Fruit fly (Drosophila melanogaster): ENCODE data around the gene Aduk.

The Aduk gene

dm6 chr3R:9347702-9348378 lies 13.3 kb upstream of the Aduk start:
- TF ChIP-seq pdm3 (GFP tag; optimal IDR thresholded peaks at IDR 0.05) (peak; percentile 93), Met (GFP tag; optimal IDR thresholded peaks at IDR 0.05) (peak; percentile 88), fd59A (GFP tag; optimal IDR thresholded peaks at IDR 0.05) (peak; percentile 89), CG3032 (tag; optimal IDR thresholded peaks at IDR 0.05) (peak; percentile 89), Sox14 (GFP tag; optimal IDR thresholded peaks at IDR 0.05) (peak; percentile 90), CG1621 (tag; optimal IDR thresholded peaks at IDR 0.05) (peak; percentile 89), esn (GFP tag; optimal IDR thresholded peaks at IDR 0.05) (peak; percentile 89), OdsH (GFP tag; optimal IDR thresholded peaks at IDR 0.05) (peak; percentile 91), Eip75B (GFP tag; optimal IDR thresholded peaks at IDR 0.05) (peak; percentile 90), CG11762 (GFP tag; optimal IDR thresholded peaks at IDR 0.05; ENCODE audit: insufficient read depth) (peak; percentile 89), Hr4 (GFP tag; optimal IDR thresholded peaks at IDR 0.05) (peak; percentile 92), Hr39 (GFP tag; optimal IDR thresholded peaks at IDR 0.05) (peak; percentile 79), vri (GFP tag; optimal IDR thresholded peaks at IDR 0.05) (peak; percentile 44), CG8632 (GFP tag; optimal IDR thresholded peaks at IDR 0.05) (peak; percentile 88), fd85E (GFP tag; optimal IDR thresholded peaks at IDR 0.05) (peak; percentile 75), CG4318 (GFP tag; optimal IDR thresholded peaks at IDR 0.05) (peak; percentile 74), Lpt (GFP tag; optimal IDR thresholded peaks at IDR 0.05) (peak; percentile 90), CG7368 (GFP tag; optimal IDR thresholded peaks at IDR 0.05) (peak; percentile 87), acj6 (GFP tag; optimal IDR thresholded peaks at IDR 0.05) (peak; percentile 92), dac (GFP tag; optimal IDR thresholded peaks at IDR 0.05) (peak; percentile 56), Ets21C (GFP tag; optimal IDR thresholded peaks at IDR 0.05) (peak; percentile 68), Gug (GFP tag; IDR thresholded peaks at IDR 0.05) (peak; percentile 82), Eip78C (GFP tag) (peak; percentile 98), dsx (GFP tag; optimal IDR thresholded peaks at IDR 0.05; ENCODE audit: poor library complexity, severe bottlenecking) (peak; percentile 89), lz (GFP tag; optimal IDR thresholded peaks at IDR 0.05) (peak; percentile 84), CG10631 (GFP tag; optimal IDR thresholded peaks at IDR 0.05) (peak; percentile 93), CG15336 (GFP tag; IDR thresholded peaks at IDR 0.05) (peak; percentile 90), Sox15 (GFP tag; optimal IDR thresholded peaks at IDR 0.05) (peak; percentile 77), svp (GFP tag) (peak; percentile 93), CG6163 (GFP tag; IDR thresholded peaks at IDR 0.05) (peak; percentile 90), CG9139 (GFP tag; optimal IDR thresholded peaks at IDR 0.05) (peak; percentile 70), CG16779 (tag; optimal IDR thresholded peaks at IDR 0.05) (peak; percentile 85), net (GFP tag; optimal IDR thresholded peaks at IDR 0.05) (peak; percentile 92), Sox102F (GFP tag; optimal IDR thresholded peaks at IDR 0.05) (peak; percentile 82), CG6792 (GFP tag; optimal IDR thresholded peaks at IDR 0.05) (peak; percentile 89), achi (GFP tag; optimal IDR thresholded peaks at IDR 0.05) (peak; percentile 92), eg (GFP tag; IDR thresholded peaks at IDR 0.05) (peak; percentile 87), cyc (GFP tag; optimal IDR thresholded peaks at IDR 0.05) (peak; percentile 74), CG32006 (GFP tag; optimal IDR thresholded peaks at IDR 0.05) (peak; percentile 93), CG6808 (GFP tag; optimal IDR thresholded peaks at IDR 0.05) (peak; percentile 89), CG31627 (GFP tag; optimal IDR thresholded peaks at IDR 0.05) (peak; percentile 77), CG34406 (GFP tag; optimal IDR thresholded peaks at IDR 0.05) (peak; percentile 90), Hr38 (GFP tag; optimal IDR thresholded peaks at IDR 0.05) (no peak), CG11902 (GFP tag; optimal IDR thresholded peaks at IDR 0.05) (peak; percentile 74), salr (GFP tag; optimal IDR thresholded peaks at IDR 0.05) (peak; percentile 85), CG6276 (GFP tag; optimal IDR thresholded peaks at IDR 0.05) (peak; percentile 84), CG6854 (GFP tag; optimal IDR thresholded peaks at IDR 0.05) (peak; percentile 36), spab (GFP tag; optimal IDR thresholded peaks at IDR 0.05) (peak; percentile 89), Blimp-1 (GFP tag; optimal IDR thresholded peaks at IDR 0.05) (no peak), topi (GFP tag; optimal IDR thresholded peaks at IDR 0.05) (peak; percentile 85), CG8319 (GFP tag; optimal IDR thresholded peaks at IDR 0.05) (peak; percentile 85)
